Worm (Caenorhabditis elegans): ENCODE measurements around the gene Y32H12A.8.

Gene Y32H12A.8

ce11 chrIII:5442711-5443253 lies 36.9 kb upstream of the Y32H12A.8 start, which contains the start of the genes T24G10.2 and disl-2 (continued):
- peak; percentile 28 for TF ChIP-seq nhr-76 (tag; optimal IDR thresholded peaks at IDR 0.05)
- no peak for TF ChIP-seq saeg-2 (GFP tag; IDR thresholded peaks at IDR 0.05)
- no peak for TF ChIP-seq ztf-11 (tag; optimal IDR thresholded peaks at IDR 0.05)
- no peak for TF ChIP-seq zfp-3 (GFP tag; conservative IDR thresholded peaks at IDR 0.05)
- TF ChIP-seq jun-1 (tag; optimal IDR thresholded peaks at IDR 0.05) = no peak
- TF ChIP-seq tag-97 (GFP tag; IDR thresholded peaks at IDR 0.05) = no peak
- TF ChIP-seq ceh-28 (tag; optimal IDR thresholded peaks at IDR 0.05) = peak; percentile 35
- peak; percentile 50 for TF ChIP-seq nhr-6 (tag; optimal IDR thresholded peaks at IDR 0.05)
- TF ChIP-seq Y105C5A.15 (GFP tag; IDR thresholded peaks at IDR 0.05) = no peak
- peak; percentile 43 for TF ChIP-seq dve-1 (tag; optimal IDR thresholded peaks at IDR 0.05; ENCODE audit: insufficient read depth)
- TF ChIP-seq mes-2 (tag; optimal IDR thresholded peaks at IDR 0.05; ENCODE audit: poor library complexity, severe bottlenecking) = peak; percentile 75
- no peak for TF ChIP-seq D1046.2 (GFP tag; IDR thresholded peaks at IDR 0.05)
- TF ChIP-seq lin-1 (GFP tag; IDR thresholded peaks at IDR 0.05) = no peak
- TF ChIP-seq lsy-2 (tag; optimal IDR thresholded peaks at IDR 0.05) = peak; percentile 90 to 99
- TF ChIP-seq dpl-1 (GFP tag; optimal IDR thresholded peaks at IDR 0.05) = peak; percentile 65
- no peak for TF ChIP-seq nhr-41 (GFP tag; IDR thresholded peaks at IDR 0.05)
- TF ChIP-seq gei-8 (GFP tag; optimal IDR thresholded peaks at IDR 0.05) = no peak
- TF ChIP-seq tra-1 (GFP tag; IDR thresholded peaks at IDR 0.05) = no peak
- no peak for TF ChIP-seq daf-16 (GFP tag; optimal IDR thresholded peaks at IDR 0.05)
- TF ChIP-seq daf-16 (tag; optimal IDR thresholded peaks at IDR 0.05) = peak; percentile 48

ce11 chrIII:5440540-5440939 lies 34.7 kb upstream of the Y32H12A.8 start, which contains the start of gene W03A5.6:
W03A5.6 (minus strand) TSS chrIII:5440640.
- 0 out of 2 replicates have a peak, but pooled peaks have one; percentile 16 for TF ChIP-seq lin-38 (GFP tag; IDR thresholded peaks at IDR 0.05)
- no peak for TF ChIP-seq ztf-7 (tag; optimal IDR thresholded peaks at IDR 0.05)

- TF ChIP-seq lim-7 (GFP tag; IDR thresholded peaks at IDR 0.05) (no peak), dmd-6 (GFP tag; IDR thresholded peaks at IDR 0.05) (peak; percentile 55), daf-16 (GFP tag; optimal IDR thresholded peaks at IDR 0.05) (no peak), daf-16 (tag; optimal IDR thresholded peaks at IDR 0.05) (no peak), R02D3.7 (tag; optimal IDR thresholded peaks at IDR 0.05) (no peak), nhr-28 (tag; optimal IDR thresholded peaks at IDR 0.05) (peak; percentile 19), mdl-1 (tag; optimal IDR thresholded peaks at IDR 0.05) (no peak), lin-29 (GFP tag; IDR thresholded peaks at IDR 0.05) (no peak), pqm-1 (tag; optimal IDR thresholded peaks at IDR 0.05) (peak; percentile 31), spr-3 (GFP tag; optimal IDR thresholded peaks at IDR 0.05) (no peak), ceh-82 (tag; optimal IDR thresholded peaks at IDR 0.05) (no peak), tag-97 (GFP tag; IDR thresholded peaks at IDR 0.05) (no peak), D1046.2 (GFP tag; IDR thresholded peaks at IDR 0.05) (no peak), nhr-102 (tag; optimal IDR thresholded peaks at IDR 0.05) (no peak), hlh-11 (tag; optimal IDR thresholded peaks at IDR 0.05) (peak; percentile 58), lir-3 (tag; optimal IDR thresholded peaks at IDR 0.05) (no peak), hmg-1.1 (GFP tag; IDR thresholded peaks at IDR 0.05) (no peak), hlh-30 (tag; optimal IDR thresholded peaks at IDR 0.05; ENCODE audit: insufficient read depth) (no peak), unc-62 (GFP tag; optimal IDR thresholded peaks at IDR 0.05 in 1 of 2) (no peak), unc-62 (tag; optimal IDR thresholded peaks at IDR 0.05) (no peak), zip-2 (tag; optimal IDR thresholded peaks at IDR 0.05) (no peak)
Observed at ce11 chrIII:5438064-5438463, 32.2 kb upstream of the Y32H12A.8 start.

Measured in whole organism, L4 larva.